Worm (Caenorhabditis elegans) whole organism, L4/young adult: ENCODE results near the gene crn-7.

Source experiments
- W03F9.2 ChIP-seq: fragments of 150-350 bp; optimal IDR thresholded peaks from 2 replicates; lab custom pipeline; 2014; ENCODE audit warnings: missing biosample characterization, missing genetic modification characterization
- dao-5 ChIP-seq: sonication (generic microtip); optimal IDR thresholded peaks from 2 replicates; lab custom pipeline; 2016; ENCODE audit warnings: missing genotype, missing genetic modification characterization, moderate library complexity, missing compliant biosample characterization
- him-1 ChIP-seq: sonication (generic microtip); optimal IDR thresholded peaks from 2 replicates; lab custom pipeline; 2016; ENCODE audit warnings: missing genotype, missing genetic modification reagents, missing genetic modification characterization, missing compliant biosample characterization

DNA sequence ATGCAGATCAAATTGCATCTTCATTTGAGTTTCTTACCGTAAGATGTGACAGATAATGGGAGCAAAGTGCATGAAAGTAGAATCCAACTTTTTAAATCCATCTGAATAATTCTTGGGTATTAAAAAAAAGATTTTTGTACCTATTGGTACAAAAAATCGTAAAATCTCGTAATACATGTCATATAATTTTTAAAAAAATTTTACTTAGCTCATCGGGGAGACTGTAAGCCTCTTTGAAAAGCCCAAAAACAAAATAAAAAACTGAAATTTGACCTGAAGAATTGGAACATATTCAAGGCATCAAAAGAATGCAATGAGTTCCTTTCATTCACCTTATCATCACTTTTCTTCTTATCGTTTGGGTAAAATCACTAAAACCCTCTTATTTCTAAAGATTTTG, 7.5 kb downstream of the crn-7 start, which contains the start of gene clec-160:
- no peak for TF ChIP-seq W03F9.2 (tag; lab: Kevin White, UChicago)
- no peak for TF ChIP-seq him-1 (tag; lab: Kevin White, UChicago)
- no peak for TF ChIP-seq dao-5 (tag; lab: Kevin White, UChicago)
